Worm (Caenorhabditis elegans) whole organism, mixed stage, embryonic: Measurements from ENCODE around the gene C25E10.4.

Experiments used
- M03D4.4 ChIP-seq: sonication (generic microtip); optimal IDR thresholded peaks from 2 replicates; lab custom pipeline; 2017; ENCODE audit warnings: mild to moderate bottlenecking, missing genetic modification characterization, missing compliant biosample characterization
- blmp-1 ChIP-seq: fragments of 150-350 bp; optimal IDR thresholded peaks from 2 replicates; lab custom pipeline; 2014; ENCODE audit warnings: missing biosample characterization, missing genetic modification characterization
- ceh-39 ChIP-seq: fragments of 150-350 bp; optimal IDR thresholded peaks from 2 replicates; lab custom pipeline; 2014; ENCODE audit warnings: missing biosample characterization, missing genetic modification characterization
- ceh-43 ChIP-seq: fragments of 200-800 bp; sonication (Bioruptor generic); optimal IDR thresholded peaks from 2 replicates; lab custom pipeline; 2018; ENCODE audit warnings: mild to moderate bottlenecking, missing genetic modification characterization, moderate library complexity, missing compliant biosample characterization
- ceh-83 ChIP-seq: fragments of 200-800 bp; sonication (Bioruptor generic); optimal IDR thresholded peaks from 2 replicates; lab custom pipeline; 2018; ENCODE audit warnings: mild to moderate bottlenecking, missing genetic modification characterization, missing compliant biosample characterization
- ces-1 ChIP-seq: fragments of 150-350 bp; optimal IDR thresholded peaks from 2 replicates; lab custom pipeline; 2014; ENCODE audit warnings: missing biosample characterization, missing genetic modification reagents, missing genetic modification characterization
- cnd-1 ChIP-seq: fragments of 200-800 bp; sonication (Bioruptor generic); optimal IDR thresholded peaks from 2 replicates; lab custom pipeline; 2018; ENCODE audit warnings: mild to moderate bottlenecking, missing genetic modification characterization, missing compliant biosample characterization
- drap-1 ChIP-seq: fragments of 200-800 bp; sonication (Bioruptor generic); optimal IDR thresholded peaks from 3 replicates; lab custom pipeline; 2018; ENCODE audit warnings: mild to moderate bottlenecking, missing genetic modification characterization, missing compliant biosample characterization
- elt-1 ChIP-seq: sonication (generic microtip); optimal IDR thresholded peaks from 2 replicates; lab custom pipeline; 2017; ENCODE audit warnings: missing genetic modification characterization, mild to moderate bottlenecking, missing compliant biosample characterization, antibody characterized with exemption, moderate library complexity, borderline replicate concordance; ENCODE audit not compliant: insufficient read depth
- flh-1 ChIP-seq: fragments of 200-800 bp; sonication (Bioruptor generic); optimal IDR thresholded peaks from 2 replicates; lab custom pipeline; 2018; ENCODE audit warnings: mild to moderate bottlenecking, missing genetic modification characterization, moderate library complexity, missing compliant biosample characterization
- ham-2 ChIP-seq: fragments of 200-800 bp; sonication (Bioruptor generic); optimal IDR thresholded peaks from 2 replicates; lab custom pipeline; 2018; ENCODE audit warnings: mild to moderate bottlenecking, missing genetic modification characterization, missing compliant biosample characterization
- hlh-1 ChIP-seq: fragments of 150-350 bp; optimal IDR thresholded peaks from 2 replicates; lab custom pipeline; 2014; ENCODE audit warnings: missing biosample characterization, missing genetic modification reagents, missing genetic modification characterization
- lin-13 ChIP-seq: fragments of 150-350 bp; optimal IDR thresholded peaks from 2 replicates; lab custom pipeline; 2014; ENCODE audit warnings: missing biosample characterization, missing genetic modification characterization
- lin-32 ChIP-seq: fragments of 200-800 bp; sonication (Bioruptor generic); optimal IDR thresholded peaks from 2 replicates; lab custom pipeline; 2018; ENCODE audit warnings: mild to moderate bottlenecking, missing genetic modification characterization, missing compliant biosample characterization
- lsy-2 ChIP-seq: fragments of 150-350 bp; optimal IDR thresholded peaks from 2 replicates; lab custom pipeline; 2014; ENCODE audit warnings: missing biosample characterization, missing genetic modification characterization
- mab-5 ChIP-seq: fragments of 150-350 bp; optimal IDR thresholded peaks from 2 replicates; lab custom pipeline; 2014; ENCODE audit warnings: missing biosample characterization, missing genetic modification characterization
- mep-1 ChIP-seq: fragments of 150-350 bp; optimal IDR thresholded peaks from 2 replicates; lab custom pipeline; 2017; ENCODE audit warnings: missing biosample characterization, missing genetic modification reagents, missing genetic modification characterization, inconsistent platforms
- nhr-12 ChIP-seq: fragments of 150-350 bp; optimal IDR thresholded peaks from 2 replicates; lab custom pipeline; 2014; ENCODE audit warnings: missing biosample characterization, missing genetic modification characterization
- nhr-2 ChIP-seq: fragments of 150-350 bp; optimal IDR thresholded peaks from 2 replicates; lab custom pipeline; 2014; ENCODE audit warnings: missing biosample characterization, missing genetic modification characterization
- nhr-237 ChIP-seq: fragments of 150-350 bp; optimal IDR thresholded peaks from 2 replicates; lab custom pipeline; 2014; ENCODE audit warnings: missing biosample characterization, missing genetic modification characterization
- nhr-28 ChIP-seq: fragments of 150-350 bp; optimal IDR thresholded peaks from 2 replicates; lab custom pipeline; 2014; ENCODE audit warnings: missing biosample characterization, missing genetic modification characterization
- nhr-76 ChIP-seq: sonication (generic microtip); optimal IDR thresholded peaks from 2 replicates; lab custom pipeline; 2017; ENCODE audit warnings: missing biosample characterization, missing genetic modification characterization
- pha-4 ChIP-seq: fragments of 150-350 bp; optimal IDR thresholded peaks from 2 replicates; lab custom pipeline; 2018; ENCODE audit warnings: missing biosample characterization, missing genetic modification reagents, missing genetic modification characterization
- snpc-4 ChIP-seq: fragments of 150-350 bp; optimal IDR thresholded peaks from 2 replicates; lab custom pipeline; 2014; ENCODE audit warnings: missing biosample characterization, missing genetic modification characterization
- sptf-1 ChIP-seq: sonication (generic microtip); optimal IDR thresholded peaks from 2 replicates; lab custom pipeline; 2017; ENCODE audit warnings: mild to moderate bottlenecking, missing genetic modification characterization, moderate library complexity, missing compliant biosample characterization
- tbx-8 ChIP-seq: fragments of 200-800 bp; sonication (Bioruptor generic); optimal IDR thresholded peaks from 2 replicates; lab custom pipeline; 2018; ENCODE audit warnings: mild to moderate bottlenecking, missing genetic modification characterization, moderate library complexity, missing compliant biosample characterization
- unc-120 ChIP-seq: sonication (generic microtip); optimal IDR thresholded peaks from 2 replicates; lab custom pipeline; 2017; ENCODE audit warnings: missing genetic modification characterization, missing compliant biosample characterization; ENCODE audit not compliant: poor library complexity, severe bottlenecking
- unc-39 ChIP-seq: fragments of 150-350 bp; optimal IDR thresholded peaks from 2 replicates; lab custom pipeline; 2014; ENCODE audit warnings: missing biosample characterization, missing genetic modification characterization
- unc-62 ChIP-seq: fragments of 150-350 bp; optimal IDR thresholded peaks from 2 replicates; lab custom pipeline; 2014; ENCODE audit warnings: missing biosample characterization, missing genetic modification reagents, missing genetic modification characterization
- zip-8 ChIP-seq: fragments of 150-350 bp; optimal IDR thresholded peaks from 2 replicates; lab custom pipeline; 2014; ENCODE audit warnings: missing biosample characterization, missing genetic modification characterization
- ztf-11 ChIP-seq: fragments of 150-350 bp; optimal IDR thresholded peaks from 2 replicates; lab custom pipeline; 2014; ENCODE audit warnings: missing biosample characterization, missing genetic modification characterization

C25E10.4 gene

DNA sequence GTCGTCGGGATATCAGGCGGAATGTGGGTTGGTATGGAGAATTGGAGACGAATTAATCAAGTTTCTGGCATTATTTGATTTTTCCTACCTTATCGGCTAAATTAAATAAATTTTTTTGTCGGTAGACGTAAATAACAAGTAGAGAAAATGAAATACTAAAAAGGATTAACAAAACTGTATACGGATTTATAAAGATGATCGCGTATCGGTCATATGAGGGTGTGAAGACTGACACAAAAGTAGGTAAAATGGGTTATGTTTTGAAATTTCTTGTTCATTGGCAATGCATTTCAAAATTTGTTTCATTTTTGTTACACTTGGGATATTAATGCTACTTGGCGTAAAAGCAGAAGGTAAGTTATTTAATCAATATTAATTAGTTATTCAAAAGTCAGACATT lies 26.1 kb downstream of the C25E10.4 start, which contains the start of the genes C25E10.16 and C25E10.13:
Gene C25E10.16, minus strand, starts transcription at position 101 of the 400 bp plus-strand sequence.
Gene C25E10.13, plus strand, starts transcription at position 256 of the 400 bp plus-strand sequence.
- no peak for TF ChIP-seq hlh-1
- no peak for TF ChIP-seq lin-32
- no peak for TF ChIP-seq nhr-2 (tag; lab: Kevin White, UChicago)
- TF ChIP-seq unc-39 (tag; lab: Kevin White, UChicago): no peak
- no peak for TF ChIP-seq unc-62 (GFP tag; lab: Kevin White, UChicago)

DNA sequence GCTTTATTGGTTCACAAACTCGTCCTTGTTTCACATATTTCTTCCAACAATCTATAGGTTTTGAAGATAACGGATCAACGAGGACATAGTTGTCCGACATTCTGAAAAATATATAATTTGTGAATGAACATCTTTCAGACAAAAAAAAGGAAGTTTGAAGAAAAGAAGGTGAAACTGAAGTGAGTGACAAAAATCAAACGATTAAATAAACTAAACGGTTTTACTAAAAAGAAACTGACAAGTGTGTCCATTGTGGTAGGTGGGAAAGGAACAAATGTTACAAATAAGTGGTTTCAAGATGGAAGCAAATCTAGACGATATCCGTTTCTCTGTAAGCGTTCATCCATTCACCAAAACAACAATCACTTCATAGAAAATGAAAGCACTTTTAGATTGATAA lies 29.0 kb downstream of the C25E10.4 start, which contains the start of gene C25E10.12:
Gene C25E10.12, minus strand, starts transcription at position 101 of the 400 bp plus-strand sequence.
- TF ChIP-seq lin-13 (tag; lab: Kevin White, UChicago) (no peak), pha-4 (tag; lab: Kevin White, UChicago) (no peak), drap-1 (GFP tag; lab: Kevin White, UChicago) (no peak)

DNA sequence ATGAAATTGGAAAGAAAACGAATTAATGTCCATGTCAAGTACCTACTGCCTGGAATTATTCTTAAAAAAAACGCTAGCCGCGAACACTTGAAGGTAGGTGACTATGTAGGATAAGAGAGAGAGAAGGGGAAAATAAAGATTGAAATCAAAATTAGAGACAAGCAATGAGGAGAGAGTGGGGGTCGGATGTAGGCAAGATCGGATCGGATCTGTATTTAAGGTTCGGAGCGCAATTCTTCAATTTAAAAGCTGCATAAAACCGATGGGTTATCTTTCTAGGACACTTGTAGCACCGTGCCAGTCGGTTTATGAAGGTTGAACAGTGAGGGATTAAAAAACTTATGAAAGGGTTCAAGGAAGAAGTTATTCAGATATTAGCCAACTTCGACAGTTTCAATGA lies 29.8 kb downstream of the C25E10.4 start:
- TF ChIP-seq elt-1 (tag; lab: Kevin White, UChicago): peak; percentile 64
- no peak for TF ChIP-seq unc-62 (GFP tag; lab: Kevin White, UChicago)
- TF ChIP-seq, all 35 proteins: peak for 1

DNA sequence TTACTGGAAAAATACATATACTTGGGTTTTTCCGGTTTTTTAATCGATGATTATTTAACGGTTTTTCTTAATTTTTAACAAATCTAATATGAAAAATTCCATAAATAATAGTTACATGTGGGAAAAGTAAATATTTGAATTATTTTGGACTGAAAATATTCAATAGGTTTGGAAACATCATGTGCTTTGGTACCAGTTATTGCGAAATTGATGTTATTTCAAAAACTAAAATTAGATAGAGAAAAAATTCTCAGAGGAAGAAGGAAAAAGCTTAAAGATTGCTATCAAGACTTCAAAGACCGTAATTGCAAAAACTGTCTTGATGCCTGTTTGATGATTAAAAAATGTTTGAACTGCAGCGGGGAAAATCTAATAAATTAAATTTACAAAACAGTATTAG lies 31.6 kb downstream of the C25E10.4 start:
- TF ChIP-seq unc-120 (tag; lab: Kevin White, UChicago) (no peak), elt-1 (tag; lab: Kevin White, UChicago) (no peak), ceh-39 (tag; lab: Kevin White, UChicago) (no peak), ceh-83 (GFP tag; lab: Kevin White, UChicago) (no peak), ztf-11 (no peak), ceh-43 (GFP tag; lab: Kevin White, UChicago) (no peak), snpc-4 (tag; lab: Kevin White, UChicago) (no peak), M03D4.4 (tag; lab: Kevin White, UChicago) (no peak), nhr-76 (tag; lab: Kevin White, UChicago) (no peak), zip-8 (tag; lab: Kevin White, UChicago) (no peak), nhr-28 (tag; lab: Kevin White, UChicago) (no peak), lsy-2 (tag; lab: Kevin White, UChicago) (no peak), tbx-8 (GFP tag; lab: Kevin White, UChicago) (no peak), ham-2 (no peak), ces-1 (no peak)

DNA sequence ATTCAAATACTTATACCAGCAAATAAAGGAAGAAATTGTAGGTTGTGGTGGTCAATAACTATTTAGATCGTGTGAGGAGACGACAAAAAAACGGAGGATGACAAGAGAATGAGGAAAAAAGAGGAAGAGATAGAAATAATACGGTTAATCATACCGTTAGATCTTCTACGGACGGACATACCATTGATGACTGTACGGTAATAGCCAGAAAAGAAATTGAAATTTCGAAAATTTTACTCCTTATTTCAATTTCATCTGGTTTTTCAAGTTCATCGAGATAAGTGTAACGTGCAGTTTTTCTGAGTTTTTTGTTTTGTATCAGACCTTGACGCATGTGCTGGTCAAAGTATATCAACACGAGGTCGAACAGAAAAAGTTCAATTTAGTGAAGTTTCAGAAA lies 32.5 kb downstream of the C25E10.4 start:
- TF ChIP-seq sptf-1 (tag; lab: Kevin White, UChicago) (no peak), nhr-237 (no peak), lsy-2 (tag; lab: Kevin White, UChicago) (no peak), cnd-1 (tag; lab: Kevin White, UChicago) (no peak), flh-1 (GFP tag; lab: Kevin White, UChicago) (no peak), mep-1 (tag; lab: Kevin White, UChicago) (no peak), M03D4.4 (tag; lab: Kevin White, UChicago) (no peak), nhr-28 (tag; lab: Kevin White, UChicago) (no peak), elt-1 (tag; lab: Kevin White, UChicago) (no peak), zip-8 (tag; lab: Kevin White, UChicago) (no peak)

DNA sequence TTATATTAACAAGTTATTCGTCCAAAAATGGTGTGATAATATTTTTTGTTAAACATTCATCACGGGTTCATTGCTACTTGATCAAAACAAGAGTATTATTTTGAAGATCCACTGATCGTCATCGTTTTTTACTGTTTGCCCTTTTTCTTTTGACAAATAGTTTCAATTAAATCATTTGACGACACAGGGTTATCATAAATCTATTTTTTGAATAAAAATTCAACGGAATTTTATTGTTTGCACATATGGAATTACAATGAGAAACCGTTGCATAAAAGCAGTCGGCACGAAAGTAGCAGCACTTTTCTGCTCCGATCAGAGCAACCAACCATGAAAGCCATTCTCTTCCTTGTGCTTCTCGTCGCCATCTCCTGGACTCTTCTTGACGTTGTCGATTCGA lies 34.3 kb downstream of the C25E10.4 start, which contains the start of gene fip-2:
Gene fip-2, plus strand, starts transcription at position 301 of the 400 bp plus-strand sequence.
- TF ChIP-seq elt-1 (tag; lab: Kevin White, UChicago) (no peak), pha-4 (tag; lab: Kevin White, UChicago) (no peak), hlh-1 (no peak), blmp-1 (no peak), tbx-8 (GFP tag; lab: Kevin White, UChicago) (no peak), ztf-11 (no peak), nhr-2 (tag; lab: Kevin White, UChicago) (no peak), snpc-4 (tag; lab: Kevin White, UChicago) (no peak), ceh-83 (GFP tag; lab: Kevin White, UChicago) (no peak), cnd-1 (tag; lab: Kevin White, UChicago) (no peak), mab-5 (tag; lab: Kevin White, UChicago) (no peak), ham-2 (no peak), nhr-76 (tag; lab: Kevin White, UChicago) (no peak), ceh-43 (GFP tag; lab: Kevin White, UChicago) (no peak), nhr-12 (no peak)
- TF ChIP-seq, all 35 proteins: peak for 0
